Worm (Caenorhabditis elegans) whole organism, L1 larva: ENCODE measurements around the gene Y110A2AR.1.

Experiments used
- C16A3.4 ChIP-seq: fragments of 150-350 bp; optimal IDR thresholded peaks from 2 replicates; lab custom pipeline; 2014; ENCODE audit warnings: missing biosample characterization, missing genetic modification characterization
- C34B4.2 ChIP-seq: sonication (generic microtip); optimal IDR thresholded peaks from 2 replicates; lab custom pipeline; 2017; ENCODE audit warnings: mild to moderate bottlenecking, missing genetic modification characterization, missing compliant biosample characterization
- ceh-8 ChIP-seq: fragments of 200-800 bp; sonication (Bioruptor generic); optimal IDR thresholded peaks from 2 replicates; lab custom pipeline; 2018; ENCODE audit warnings: mild to moderate bottlenecking, missing genetic modification characterization, moderate library complexity, missing compliant biosample characterization
- ceh-82 ChIP-seq, 3 experiments: fragments of 150-350 bp in 1 of 3; sonication (generic microtip) in 2 of 3; optimal IDR thresholded peaks; 2 replicates each; lab custom pipeline; 2014 to 2017; ENCODE audit warnings: missing biosample characterization in 3 of 3, missing genetic modification characterization in 3 of 3
- dpl-1 ChIP-seq, 3 experiments: fragments of 150-350 bp in 2 of 3; sonication (generic microtip) in 1 of 3; optimal IDR thresholded peaks; 2 replicates each; lab custom pipeline; 2014 to 2017; ENCODE audit warnings: missing biosample characterization in 3 of 3, missing genetic modification characterization in 3 of 3, missing genetic modification reagents in 3 of 3
- efl-3 ChIP-seq: fragments of 200-800 bp; sonication (Bioruptor generic); optimal IDR thresholded peaks from 2 replicates; lab custom pipeline; 2018; ENCODE audit warnings: mild to moderate bottlenecking, missing genetic modification characterization, missing compliant biosample characterization
- egl-13 ChIP-seq: sonication (generic microtip); optimal IDR thresholded peaks from 2 replicates; lab custom pipeline; 2016; ENCODE audit warnings: missing genotype, missing genetic modification reagents, missing genetic modification characterization, missing compliant biosample characterization
- egl-27 ChIP-seq, 2 experiments: fragments of 150-350 bp in 1 of 2; sonication (generic microtip); optimal IDR thresholded peaks; 3 replicates each; lab custom pipeline; 2017 to 2018; ENCODE audit warnings: missing biosample characterization in 2 of 2, missing genetic modification characterization in 2 of 2, missing genetic modification reagents in 2 of 2
- elt-2 ChIP-seq: sonication (generic microtip); optimal IDR thresholded peaks from 2 replicates; lab custom pipeline; 2016; ENCODE audit warnings: missing genetic modification characterization, mild to moderate bottlenecking, inconsistent platforms, missing compliant biosample characterization, missing genetic modification reagents
- fkh-10 ChIP-seq: sonication (generic microtip); optimal IDR thresholded peaks from 2 replicates; lab custom pipeline; 2017; ENCODE audit warnings: missing biosample characterization, missing genetic modification reagents, missing genetic modification characterization
- fkh-4 ChIP-seq: sonication (generic microtip); optimal IDR thresholded peaks from 2 replicates; lab custom pipeline; 2016; ENCODE audit warnings: missing compliant biosample characterization, missing genetic modification characterization, borderline replicate concordance
- fkh-8 ChIP-seq: sonication (generic microtip); optimal IDR thresholded peaks from 2 replicates; lab custom pipeline; 2016; ENCODE audit warnings: mild to moderate bottlenecking, missing genetic modification characterization, missing compliant biosample characterization
- grh-1 ChIP-seq: fragments of 200-800 bp; sonication (Bioruptor generic); IDR thresholded peaks from 2 replicates; pipeline ENCODE4 v1.3.6; 2022; ENCODE audit warnings: missing genetic modification reagents, missing genetic modification characterization, missing compliant biosample characterization
- hlh-17 ChIP-seq: fragments of 200-800 bp; sonication (Bioruptor generic); optimal IDR thresholded peaks from 2 replicates; lab custom pipeline; 2018; ENCODE audit warnings: missing genetic modification characterization, mild to moderate bottlenecking, missing compliant biosample characterization, moderate library complexity, borderline replicate concordance
- hlh-4 ChIP-seq: sonication (generic microtip); optimal IDR thresholded peaks from 2 replicates; lab custom pipeline; 2016; ENCODE audit warnings: mild to moderate bottlenecking, missing genetic modification characterization, missing compliant biosample characterization
- hpl-2 ChIP-seq: fragments of 150-350 bp; optimal IDR thresholded peaks from 2 replicates; lab custom pipeline; 2014; ENCODE audit warnings: missing biosample characterization, missing genetic modification reagents, missing genetic modification characterization
- irx-1 ChIP-seq: sonication (generic microtip); optimal IDR thresholded peaks from 2 replicates; lab custom pipeline; 2016; ENCODE audit warnings: missing genetic modification characterization, missing compliant biosample characterization
- isw-1 ChIP-seq: fragments of 200-800 bp; sonication (Bioruptor generic); IDR thresholded peaks from 2 replicates; pipeline ENCODE4 v1.3.6; 2022; ENCODE audit warnings: missing genetic modification characterization, missing compliant biosample characterization
- jun-1 ChIP-seq: fragments of 150-350 bp; optimal IDR thresholded peaks from 2 replicates; lab custom pipeline; 2014; ENCODE audit warnings: missing biosample characterization, missing genetic modification reagents, missing genetic modification characterization
- lin-14 ChIP-seq: fragments of 200-800 bp; sonication (Bioruptor generic); optimal IDR thresholded peaks from 2 replicates; lab custom pipeline; 2018; ENCODE audit warnings: mild to moderate bottlenecking, missing genetic modification characterization, moderate library complexity, missing compliant biosample characterization
- mab-9 ChIP-seq: fragments of 200-800 bp; sonication (Bioruptor generic); IDR thresholded peaks from 2 replicates; pipeline ENCODE4 v1.3.6; 2022; ENCODE audit warnings: missing genetic modification reagents, missing genetic modification characterization, missing compliant biosample characterization
- mep-1 ChIP-seq: fragments of 150-350 bp; optimal IDR thresholded peaks from 2 replicates; lab custom pipeline; 2014; ENCODE audit warnings: missing biosample characterization, missing genetic modification characterization
- nhr-19 ChIP-seq: fragments of 200-800 bp; sonication (Bioruptor generic); conservative IDR thresholded peaks from 2 replicates; pipeline ENCODE4 v1.3.6; 2022; ENCODE audit warnings: missing genetic modification characterization, missing compliant biosample characterization
- nhr-20 ChIP-seq: sonication (generic microtip); optimal IDR thresholded peaks from 2 replicates; lab custom pipeline; 2016; ENCODE audit warnings: mild to moderate bottlenecking, missing genetic modification characterization, missing compliant biosample characterization
- nhr-28 ChIP-seq: fragments of 150-350 bp; optimal IDR thresholded peaks from 2 replicates; lab custom pipeline; 2014; ENCODE audit warnings: missing biosample characterization, missing genetic modification characterization
- nhr-47 ChIP-seq: sonication (generic microtip); optimal IDR thresholded peaks from 2 replicates; lab custom pipeline; 2016; ENCODE audit warnings: mild to moderate bottlenecking, missing genetic modification characterization, moderate library complexity, missing compliant biosample characterization
- nhr-84 ChIP-seq: sonication (generic microtip); optimal IDR thresholded peaks from 2 replicates; lab custom pipeline; 2017; ENCODE audit warnings: missing biosample characterization, missing genetic modification characterization
- nhr-85 ChIP-seq: sonication (generic microtip); peaks from one replicate; lab custom pipeline; 2016; ENCODE audit warnings: missing genetic modification characterization, inconsistent platforms, missing compliant biosample characterization
- pqm-1 ChIP-seq: sonication (generic microtip); optimal IDR thresholded peaks from 3 replicates; lab custom pipeline; 2017; ENCODE audit warnings: missing biosample characterization, missing genetic modification characterization
- skn-1 ChIP-seq: fragments of 150-350 bp; optimal IDR thresholded peaks from 2 replicates; lab custom pipeline; 2014; ENCODE audit warnings: missing biosample characterization, missing genetic modification characterization
- snpc-4 ChIP-seq: fragments of 150-350 bp; optimal IDR thresholded peaks from 2 replicates; lab custom pipeline; 2014; ENCODE audit warnings: missing biosample characterization, missing genetic modification characterization
- swsn-7 ChIP-seq: sonication (generic microtip); optimal IDR thresholded peaks from 2 replicates; lab custom pipeline; 2016; ENCODE audit warnings: missing genetic modification characterization, missing compliant biosample characterization
- tbx-2 ChIP-seq: sonication (generic microtip); optimal IDR thresholded peaks from 2 replicates; lab custom pipeline; 2016; ENCODE audit warnings: missing genetic modification characterization, missing compliant biosample characterization
- tlp-1 ChIP-seq: fragments of 150-350 bp; optimal IDR thresholded peaks from 2 replicates; lab custom pipeline; 2014; ENCODE audit warnings: missing biosample characterization, missing genetic modification characterization
- unc-130 ChIP-seq: fragments of 150-350 bp; optimal IDR thresholded peaks from 2 replicates; lab custom pipeline; 2017; ENCODE audit warnings: missing biosample characterization, missing genetic modification characterization, inconsistent platforms
- unc-30 ChIP-seq: sonication (generic microtip); optimal IDR thresholded peaks from 2 replicates; lab custom pipeline; 2017; ENCODE audit warnings: missing biosample characterization, missing genetic modification characterization
- unc-98 ChIP-seq: fragments of 200-800 bp; sonication (Bioruptor generic); IDR thresholded peaks from 2 replicates; pipeline ENCODE4 v1.3.6; 2022; ENCODE audit warnings: missing genetic modification characterization, missing compliant biosample characterization
- vab-15 ChIP-seq: sonication (generic microtip); optimal IDR thresholded peaks from 2 replicates; lab custom pipeline; 2017; ENCODE audit warnings: missing genotype, mild to moderate bottlenecking, missing genetic modification characterization, missing compliant biosample characterization
- zag-1 ChIP-seq: fragments of 150-350 bp; optimal IDR thresholded peaks from 2 replicates; lab custom pipeline; 2014; ENCODE audit warnings: missing biosample characterization, missing genetic modification characterization
- ztf-11 ChIP-seq, 2 experiments: sonication (generic microtip); optimal IDR thresholded peaks; 2 replicates each; lab custom pipeline; 2016 to 2017; ENCODE audit warnings: missing genetic modification characterization in 2 of 2, missing biosample characterization in 1 of 2, missing compliant biosample characterization in 1 of 2

The Y110A2AR.1 gene

DNA sequence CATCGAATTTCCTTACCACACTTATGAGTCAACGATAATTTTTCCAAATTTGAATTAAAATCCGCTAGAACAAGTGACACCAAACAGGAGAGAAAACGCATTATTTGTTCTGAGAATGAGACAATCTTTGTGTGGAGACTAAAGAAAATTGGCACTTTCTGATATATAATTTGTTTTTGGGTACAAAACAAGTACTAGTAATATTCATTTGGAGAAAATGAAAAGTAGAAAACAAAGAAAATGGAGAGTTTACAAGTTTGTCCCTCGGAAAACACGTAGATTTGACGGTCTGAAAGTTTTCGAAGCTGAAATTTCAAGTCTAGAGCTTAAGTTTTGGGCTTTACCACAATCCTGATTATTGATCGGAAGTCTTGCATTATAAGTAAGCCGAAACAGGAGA lies 21.2 kb downstream of the Y110A2AR.1 start, which contains the start of gene irld-66:
Gene irld-66, minus strand, starts transcription at position 101 of the 400 bp plus-strand sequence.
- no peak for TF ChIP-seq egl-27 (tag; optimal IDR thresholded peaks at IDR 0.05; lab: Kevin White, UChicago)
- no peak for TF ChIP-seq unc-130 (tag; lab: Kevin White, UChicago)
- no peak for TF ChIP-seq ceh-8 (GFP tag; lab: Kevin White, UChicago)
- TF ChIP-seq unc-98 (GFP tag; lab: Robert Waterston, UW): no peak
- TF ChIP-seq nhr-85 (tag; lab: Kevin White, UChicago): no peak
- no peak for TF ChIP-seq mab-9 (GFP tag; lab: Robert Waterston, UW)
- no peak for TF ChIP-seq efl-3 (GFP tag; lab: Kevin White, UChicago)

DNA sequence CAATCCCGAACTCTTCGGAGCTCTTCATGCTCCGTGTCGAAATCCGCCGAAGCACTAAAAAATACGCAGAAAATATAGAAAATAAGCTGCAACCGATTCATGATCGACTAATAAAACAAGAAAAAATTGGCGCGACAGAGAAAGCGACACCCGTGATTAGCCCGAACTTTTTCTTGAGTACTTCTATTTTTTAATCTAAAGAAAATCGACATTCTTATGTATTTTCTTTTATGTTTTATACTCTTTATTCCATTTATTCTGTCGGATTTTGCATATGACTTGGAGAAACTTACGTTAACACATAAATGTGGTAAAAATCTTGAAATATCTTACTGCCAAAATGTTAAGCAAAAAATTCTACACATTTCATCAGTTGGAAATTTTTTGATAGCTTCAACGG lies 24.5 kb downstream of the Y110A2AR.1 start, which contains the start of the genes irld-50 and irld-49:
Gene irld-50, minus strand, starts transcription at position 101 of the 400 bp plus-strand sequence.
Gene irld-49, plus strand, starts transcription at position 211 of the 400 bp plus-strand sequence.
- TF ChIP-seq mep-1 (no peak), unc-98 (GFP tag; lab: Robert Waterston, UW) (no peak), swsn-7 (tag; lab: Kevin White, UChicago) (no peak), elt-2 (tag; lab: Kevin White, UChicago) (no peak), unc-30 (tag; lab: Kevin White, UChicago) (no peak), fkh-8 (tag; lab: Kevin White, UChicago) (no peak), grh-1 (no peak), tlp-1 (tag; lab: Kevin White, UChicago) (no peak), hlh-17 (no peak), lin-14 (GFP tag; lab: Kevin White, UChicago) (no peak), fkh-4 (tag; lab: Kevin White, UChicago) (no peak), vab-15 (tag; lab: Kevin White, UChicago) (no peak), egl-13 (no peak), C34B4.2 (tag; lab: Kevin White, UChicago) (no peak), ztf-11 (tag; optimal IDR thresholded peaks at IDR 0.05; lab: Kevin White, UChicago) (no peak)

DNA sequence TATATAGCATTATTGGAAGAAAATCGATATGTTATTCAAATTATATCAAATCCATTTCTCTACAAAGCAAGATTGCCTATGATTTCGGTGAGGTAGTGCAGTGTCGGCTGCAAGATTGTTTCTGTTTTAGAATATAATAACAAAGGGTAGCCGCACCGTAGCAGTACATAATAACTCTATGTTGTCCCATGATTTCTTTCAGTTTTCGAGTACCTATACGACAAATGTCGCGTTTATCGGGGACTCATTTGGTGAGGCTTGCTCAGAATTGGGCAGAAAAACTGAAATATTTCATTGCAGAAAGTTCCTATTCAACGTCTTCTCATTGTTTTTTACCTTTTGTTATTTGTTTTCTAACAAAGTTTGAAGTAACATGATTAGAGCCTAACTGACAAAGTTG lies 26.9 kb downstream of the Y110A2AR.1 start, which contains the start of gene srw-79:
Gene srw-79, plus strand, starts transcription at position 301 of the 400 bp plus-strand sequence.
- no peak for TF ChIP-seq swsn-7 (tag; lab: Kevin White, UChicago)
- no peak for TF ChIP-seq hlh-17
- no peak for TF ChIP-seq irx-1 (tag; lab: Kevin White, UChicago)
- no peak for TF ChIP-seq nhr-84
- TF ChIP-seq nhr-47: no peak
- no peak for TF ChIP-seq mep-1
- no peak for TF ChIP-seq dpl-1 (GFP tag; optimal IDR thresholded peaks at IDR 0.05; lab: Kevin White, UChicago)
- no peak for TF ChIP-seq ceh-82 (tag; optimal IDR thresholded peaks at IDR 0.05; lab: Kevin White, UChicago)
- no peak for TF ChIP-seq nhr-19 (GFP tag; lab: Robert Waterston, UW)
- TF ChIP-seq hlh-4: no peak
- TF ChIP-seq snpc-4 (tag; lab: Kevin White, UChicago): no peak
- no peak for TF ChIP-seq elt-2 (tag; lab: Kevin White, UChicago)
- no peak for TF ChIP-seq skn-1 (tag; lab: Kevin White, UChicago)
- no peak for TF ChIP-seq fkh-10 (GFP tag; lab: Kevin White, UChicago)
- no peak for TF ChIP-seq tbx-2 (tag; lab: Kevin White, UChicago)
- TF ChIP-seq fkh-8 (tag; lab: Kevin White, UChicago): no peak
- TF ChIP-seq hpl-2 (GFP tag; lab: Kevin White, UChicago): no peak
- TF ChIP-seq zag-1 (tag; lab: Kevin White, UChicago): no peak
- TF ChIP-seq isw-1: no peak
- TF ChIP-seq, all 84 proteins: peak for 0

DNA sequence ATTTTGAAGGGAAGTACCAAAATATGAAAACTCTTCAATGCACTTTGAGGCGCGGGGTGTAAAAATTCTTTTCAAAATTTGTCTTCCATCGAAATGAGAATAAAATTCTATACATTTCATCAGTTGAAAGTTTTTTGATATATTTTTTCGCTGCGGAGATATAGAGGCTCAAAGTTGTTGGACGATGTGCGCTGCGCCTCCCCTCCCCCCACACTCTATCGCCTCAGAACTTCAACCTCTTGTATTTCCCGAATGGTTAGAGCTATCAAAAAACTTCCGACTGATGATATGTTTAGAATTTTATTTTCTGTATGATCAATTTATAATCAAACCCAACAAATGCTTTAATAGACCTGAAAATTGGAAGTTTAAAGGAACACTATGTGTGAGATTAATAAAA lies 29.1 kb downstream of the Y110A2AR.1 start:
- TF ChIP-seq unc-30 (tag; lab: Kevin White, UChicago) (no peak), nhr-47 (no peak), ceh-82 (tag; optimal IDR thresholded peaks at IDR 0.05; lab: Kevin White, UChicago) (no peak), pqm-1 (tag; lab: Kevin White, UChicago) (no peak), jun-1 (tag; lab: Kevin White, UChicago) (no peak), nhr-28 (no peak), C16A3.4 (tag; lab: Kevin White, UChicago) (no peak), nhr-20 (tag; lab: Kevin White, UChicago) (no peak), swsn-7 (tag; lab: Kevin White, UChicago) (no peak)
